Worm (Caenorhabditis elegans): ENCODE results near the gene cyp-13A10.

cyp-13A10 gene

DNA sequence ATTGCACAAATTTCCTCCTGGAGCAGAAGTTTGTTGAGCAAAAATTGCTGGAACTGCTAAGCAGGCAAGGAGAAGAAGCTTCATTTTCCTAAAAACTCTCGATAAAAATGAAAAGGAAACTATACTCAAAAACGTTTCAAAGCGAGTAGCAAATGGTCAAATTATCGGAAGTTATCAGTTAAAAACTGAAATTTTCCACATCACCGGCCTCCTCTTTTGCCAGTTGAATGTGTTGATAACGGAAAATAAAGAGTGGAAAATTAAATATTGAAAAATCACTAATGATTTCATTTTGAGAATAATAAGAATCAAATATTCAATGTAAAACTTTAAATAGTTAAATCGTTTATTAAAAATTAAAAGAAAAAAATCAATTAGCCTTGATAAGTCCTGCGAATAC lies 3.8 kb downstream of the cyp-13A10 start, which contains the start of gene ZK1320.2:
ZK1320.2 (minus strand) TSS at position 88 of the 400 bp plus-strand sequence.
- TF ChIP-seq unc-62 (GFP tag; optimal IDR thresholded peaks at IDR 0.05) = no peak
- TF ChIP-seq ztf-4 (tag; optimal IDR thresholded peaks at IDR 0.05) = no peak
- no peak for TF ChIP-seq mdl-1 (tag; optimal IDR thresholded peaks at IDR 0.05)
- no peak for TF ChIP-seq nhr-25 (tag; optimal IDR thresholded peaks at IDR 0.05)
- no peak for TF ChIP-seq egl-5 (tag; optimal IDR thresholded peaks at IDR 0.05)
- peak; percentile 42 for TF ChIP-seq pqm-1 (tag; optimal IDR thresholded peaks at IDR 0.05)
- TF ChIP-seq elt-2 (tag; optimal IDR thresholded peaks at IDR 0.05) = peak; percentile 66
- no peak for TF ChIP-seq ceh-9 (tag; optimal IDR thresholded peaks at IDR 0.05)

DNA sequence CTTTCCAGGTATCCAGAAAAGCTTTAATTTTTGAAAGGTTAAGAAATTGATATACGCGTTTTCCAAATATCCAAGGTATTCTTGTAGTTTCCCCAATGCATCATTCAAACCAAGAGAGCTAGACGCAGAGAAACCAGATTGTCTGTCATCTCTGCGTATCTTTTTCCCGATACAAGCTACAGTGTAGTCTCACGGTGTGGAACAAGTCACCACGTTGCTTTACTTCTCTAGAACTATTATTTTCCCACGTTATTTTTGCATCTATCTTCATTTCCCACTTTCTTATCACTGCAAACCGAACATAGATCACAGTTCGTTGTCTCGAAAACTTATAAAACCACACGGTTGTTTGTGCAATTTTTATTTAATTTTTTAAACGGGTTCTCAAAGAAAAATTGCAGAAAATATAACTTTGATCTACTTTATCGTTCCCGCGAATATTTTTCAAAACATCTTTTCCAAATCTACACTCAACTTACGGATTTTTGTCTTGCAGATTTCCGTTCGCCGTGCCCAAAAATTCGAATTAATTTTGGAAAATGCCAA lies 6.4 kb downstream of the cyp-13A10 start, which contains the start of gene gstk-1:
gstk-1 (plus strand) TSS at position 496 of the 546 bp plus-strand sequence.
- TF ChIP-seq snpc-4 (tag; optimal IDR thresholded peaks at IDR 0.05) (no peak), pha-4 (tag; optimal IDR thresholded peaks at IDR 0.05) (peak; percentile 47), fkh-10 (GFP tag; optimal IDR thresholded peaks at IDR 0.05) (no peak), nhr-23 (tag; optimal IDR thresholded peaks at IDR 0.05) (peak; percentile 44), elt-1 (tag; optimal IDR thresholded peaks at IDR 0.05) (no peak), lin-39 (tag; optimal IDR thresholded peaks at IDR 0.05) (no peak), fkh-2 (tag; optimal IDR thresholded peaks at IDR 0.05) (no peak), nhr-43 (tag; optimal IDR thresholded peaks at IDR 0.05; ENCODE audit: poor library complexity, severe bottlenecking) (peak; percentile 41), skn-1 (tag; optimal IDR thresholded peaks at IDR 0.05) (no peak), ceh-28 (tag; optimal IDR thresholded peaks at IDR 0.05) (no peak), nhr-76 (tag; optimal IDR thresholded peaks at IDR 0.05) (no peak), nfya-1 (tag; optimal IDR thresholded peaks at IDR 0.05; ENCODE audit: insufficient read depth) (no peak), mdl-1 (tag; optimal IDR thresholded peaks at IDR 0.05) (no peak), pqm-1 (tag; optimal IDR thresholded peaks at IDR 0.05) (peak; percentile 74), jun-1 (tag; optimal IDR thresholded peaks at IDR 0.05) (no peak), ceh-82 (tag; optimal IDR thresholded peaks at IDR 0.05) (no peak), unc-39 (tag; optimal IDR thresholded peaks at IDR 0.05) (no peak), elt-2 (tag; optimal IDR thresholded peaks at IDR 0.05) (peak; percentile 87), lsy-12 (tag; optimal IDR thresholded peaks at IDR 0.05) (peak; percentile 11), daf-12 (tag; optimal IDR thresholded peaks at IDR 0.05) (no peak), eor-1 (tag; optimal IDR thresholded peaks at IDR 0.05) (no peak)

DNA sequence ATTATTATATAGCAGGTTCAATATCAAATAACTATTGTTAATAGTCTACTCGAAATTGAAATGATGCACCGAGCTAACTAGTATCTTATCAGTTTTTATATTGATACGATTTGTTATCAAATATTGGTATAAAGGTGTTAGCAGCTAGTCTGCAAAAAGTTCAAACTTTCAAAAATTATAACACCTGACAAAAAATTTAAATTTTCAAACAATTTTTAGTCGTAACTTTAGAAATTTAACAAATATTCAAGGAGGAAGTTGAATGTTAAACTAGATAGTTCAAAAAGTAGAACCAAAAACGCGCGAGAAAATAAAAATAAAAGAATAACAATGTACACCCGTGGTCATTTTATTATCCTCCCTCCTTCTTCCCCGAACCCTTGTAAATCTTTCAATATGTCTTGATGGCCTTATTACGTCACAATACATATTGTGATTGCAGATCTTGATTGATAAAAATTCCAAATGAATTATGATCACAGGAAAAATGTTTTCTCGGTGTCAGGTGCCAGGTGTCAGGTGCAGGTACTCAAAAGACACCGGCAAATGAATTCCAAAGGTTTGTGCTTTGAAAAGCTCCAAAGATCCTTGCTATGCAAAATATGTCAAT lies 7.0 kb downstream of the cyp-13A10 start, which contains the start of gene ZK1307.1:
ZK1307.1 (minus strand) TSS at position 51 of the 610 bp plus-strand sequence.
- no peak for TF ChIP-seq nhr-12 (tag; optimal IDR thresholded peaks at IDR 0.05)
- TF ChIP-seq elt-2 (tag; optimal IDR thresholded peaks at IDR 0.05) = peak; percentile 17
- no peak for TF ChIP-seq snpc-4 (tag; optimal IDR thresholded peaks at IDR 0.05)
- TF ChIP-seq tbx-2 (tag; optimal IDR thresholded peaks at IDR 0.05) = no peak
- no peak for TF ChIP-seq elt-1 (tag; optimal IDR thresholded peaks at IDR 0.05)
- TF ChIP-seq pqm-1 (tag; optimal IDR thresholded peaks at IDR 0.05) = peak; percentile 13

DNA sequence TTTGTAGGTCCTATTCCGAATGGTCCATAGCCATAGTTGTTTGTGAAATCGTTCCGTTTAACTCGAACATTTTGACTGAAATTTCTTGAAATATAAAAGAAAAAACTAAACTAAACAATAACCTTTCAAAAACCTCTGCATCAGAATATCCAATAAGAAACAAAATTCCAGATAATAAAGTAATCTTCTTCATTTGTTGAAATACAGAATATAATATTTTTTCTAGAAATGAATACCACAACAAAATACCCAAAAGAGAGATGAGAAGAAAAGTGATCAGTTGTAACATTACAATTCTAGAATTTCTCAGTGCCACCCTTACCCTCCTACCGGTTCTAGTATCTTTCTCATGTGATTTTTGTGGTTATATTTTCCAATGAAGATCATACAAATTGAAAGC lies 9.0 kb downstream of the cyp-13A10 start, which contains the start of gene ZK1307.2:
ZK1307.2 (minus strand) TSS at position 274 of the 400 bp plus-strand sequence.
- TF ChIP-seq nhr-43 (tag; optimal IDR thresholded peaks at IDR 0.05; ENCODE audit: poor library complexity, severe bottlenecking) = no peak
- no peak for TF ChIP-seq pqm-1 (tag; optimal IDR thresholded peaks at IDR 0.05)
- TF ChIP-seq ztf-11 (tag; optimal IDR thresholded peaks at IDR 0.05) = no peak
- TF ChIP-seq ZK546.5 (tag; optimal IDR thresholded peaks at IDR 0.05) = no peak
- no peak for TF ChIP-seq lsy-12 (tag; optimal IDR thresholded peaks at IDR 0.05)
- no peak for TF ChIP-seq fkh-2 (tag; optimal IDR thresholded peaks at IDR 0.05)
- TF ChIP-seq ztf-4 (tag; optimal IDR thresholded peaks at IDR 0.05) = no peak
- TF ChIP-seq egl-5 (tag; optimal IDR thresholded peaks at IDR 0.05) = no peak
- TF ChIP-seq R02D3.7 (tag; optimal IDR thresholded peaks at IDR 0.05) = no peak
- no peak for TF ChIP-seq aly-2 (tag; optimal IDR thresholded peaks at IDR 0.05)
- TF ChIP-seq tbx-2 (tag; optimal IDR thresholded peaks at IDR 0.05) = no peak
- no peak for TF ChIP-seq snpc-4 (tag; optimal IDR thresholded peaks at IDR 0.05)
- TF ChIP-seq daf-12 (tag; optimal IDR thresholded peaks at IDR 0.05) = no peak

DNA sequence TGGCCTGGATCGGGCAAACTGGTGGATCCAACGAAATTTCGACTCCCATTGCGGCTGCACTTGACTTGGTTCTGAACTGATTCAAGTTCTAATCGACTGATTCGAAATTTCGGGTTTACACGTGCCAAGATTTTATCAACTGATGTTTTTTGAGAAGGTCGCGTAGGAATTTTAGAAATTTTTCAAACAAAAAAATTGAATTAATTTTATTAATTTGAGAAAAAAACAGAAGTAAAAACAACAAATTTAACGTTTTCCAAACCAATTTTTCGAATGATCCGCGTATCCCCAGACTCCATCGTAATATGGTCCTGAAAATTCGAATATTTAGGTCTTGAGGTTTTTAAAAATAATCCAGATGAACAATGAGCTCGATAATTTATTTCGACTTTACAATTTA lies 9.8 kb downstream of the cyp-13A10 start, which contains the start of gene ZK1307.3:
ZK1307.3 (minus strand) TSS at position 101 of the 400 bp plus-strand sequence.
- TF ChIP-seq snpc-4 (tag; optimal IDR thresholded peaks at IDR 0.05) = no peak
- TF ChIP-seq nhr-11 (tag; optimal IDR thresholded peaks at IDR 0.05) = no peak
- TF ChIP-seq lin-39 (tag; optimal IDR thresholded peaks at IDR 0.05) = no peak
- TF ChIP-seq hmg-11 (tag; optimal IDR thresholded peaks at IDR 0.05) = no peak
- TF ChIP-seq ceh-9 (tag; optimal IDR thresholded peaks at IDR 0.05) = no peak
- TF ChIP-seq zag-1 (tag; optimal IDR thresholded peaks at IDR 0.05) = no peak
- TF ChIP-seq ceh-82 (tag; optimal IDR thresholded peaks at IDR 0.05) = no peak
- TF ChIP-seq nhr-25 (tag; optimal IDR thresholded peaks at IDR 0.05) = no peak
- no peak for TF ChIP-seq nhr-67 (tag; optimal IDR thresholded peaks at IDR 0.05)
- no peak for TF ChIP-seq ztf-11 (tag; optimal IDR thresholded peaks at IDR 0.05)

Data from whole organism, L3 larva.